Worm (Caenorhabditis elegans): ENCODE data around the gene T05B4.9.

T05B4.9 gene

DNA sequence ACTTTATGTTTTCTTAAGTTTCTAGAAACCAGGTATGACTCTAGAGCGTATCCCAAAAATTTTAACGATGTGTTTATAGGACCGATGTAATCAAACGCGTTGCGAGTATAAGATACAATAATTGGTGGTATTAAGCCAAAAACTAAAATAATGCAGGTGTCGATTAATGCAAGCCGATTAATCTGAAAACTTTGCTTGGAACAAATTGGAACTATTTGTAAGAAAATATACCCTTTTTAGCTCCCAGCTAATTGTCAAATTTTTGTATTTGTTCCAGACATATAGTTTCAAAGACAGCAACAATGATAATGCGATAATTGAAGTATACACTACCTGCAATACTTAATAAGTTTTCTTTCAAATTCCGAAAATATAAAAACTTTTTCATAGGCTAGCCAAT lies 36.9 kb downstream of the T05B4.9 start, which contains the start of gene srh-211:
Gene srh-211 (minus strand): TSS at position 101 of the 400 bp plus-strand sequence.
- TF ChIP-seq dsc-1 (tag; optimal IDR thresholded peaks at IDR 0.05), result no peak
- TF ChIP-seq unc-98 (GFP tag; IDR thresholded peaks at IDR 0.05), result no peak
- no peak for TF ChIP-seq nhr-12 (tag; optimal IDR thresholded peaks at IDR 0.05)
- TF ChIP-seq sox-4 (tag; optimal IDR thresholded peaks at IDR 0.05), result no peak
- no peak for TF ChIP-seq lin-39 (tag; optimal IDR thresholded peaks at IDR 0.05)
- no peak for TF ChIP-seq nhr-90 (tag; optimal IDR thresholded peaks at IDR 0.05; ENCODE audit: poor library complexity)
- no peak for TF ChIP-seq egl-13 (tag; optimal IDR thresholded peaks at IDR 0.05)
- no peak for TF ChIP-seq lin-13 (GFP tag; optimal IDR thresholded peaks at IDR 0.05)
- TF ChIP-seq mep-1 (tag; optimal IDR thresholded peaks at IDR 0.05), result no peak
- no peak for TF ChIP-seq unc-86 (tag; optimal IDR thresholded peaks at IDR 0.05)
- no peak for TF ChIP-seq C04F5.9 (tag; optimal IDR thresholded peaks at IDR 0.05)
- no peak for TF ChIP-seq hlh-17 (GFP tag; optimal IDR thresholded peaks at IDR 0.05; ENCODE audit: borderline replicate concordance)
- no peak for TF ChIP-seq rnt-1 (tag; optimal IDR thresholded peaks at IDR 0.05)

ce11 chrV:4080546-4080945 lies 37.7 kb downstream of the T05B4.9 start:
- TF ChIP-seq fkh-10 (GFP tag; optimal IDR thresholded peaks at IDR 0.05), result no peak
- TF ChIP-seq C04F5.9 (tag; optimal IDR thresholded peaks at IDR 0.05), result no peak
- TF ChIP-seq nhr-19 (GFP tag; conservative IDR thresholded peaks at IDR 0.05), result no peak
- TF ChIP-seq lin-39 (tag; optimal IDR thresholded peaks at IDR 0.05), result no peak
- no peak for TF ChIP-seq nhr-47 (tag; optimal IDR thresholded peaks at IDR 0.05)
- no peak for TF ChIP-seq nhr-76 (tag; optimal IDR thresholded peaks at IDR 0.05)

ce11 chrV:4073455-4073854 lies 44.8 kb downstream of the T05B4.9 start, which contains the start of gene otpl-2:
Gene otpl-2, plus strand, starts transcription at chrV:4073755.
- TF ChIP-seq fkh-10 (GFP tag; optimal IDR thresholded peaks at IDR 0.05) (no peak), dsc-1 (tag; optimal IDR thresholded peaks at IDR 0.05) (no peak), unc-86 (tag; optimal IDR thresholded peaks at IDR 0.05) (no peak), nhr-11 (tag; optimal IDR thresholded peaks at IDR 0.05) (no peak), lsy-2 (tag; optimal IDR thresholded peaks at IDR 0.05) (no peak), alr-1 (tag; optimal IDR thresholded peaks at IDR 0.05; ENCODE audit: borderline replicate concordance) (no peak)

ce11 chrV:4067876-4068275 lies 50.4 kb downstream of the T05B4.9 start:
- TF ChIP-seq efl-1 (optimal IDR thresholded peaks at IDR 0.05) (peak in 1 of 2 experiments; percentile 68), efl-1 (GFP tag; optimal IDR thresholded peaks at IDR 0.05 in 1 of 2) (peak; percentile 57 to 95), dpl-1 (GFP tag; optimal IDR thresholded peaks at IDR 0.05) (peak in 1 of 3 experiments; percentile 36)
